Worm (Caenorhabditis elegans): ENCODE measurements around the gene itsn-1.

DNA sequence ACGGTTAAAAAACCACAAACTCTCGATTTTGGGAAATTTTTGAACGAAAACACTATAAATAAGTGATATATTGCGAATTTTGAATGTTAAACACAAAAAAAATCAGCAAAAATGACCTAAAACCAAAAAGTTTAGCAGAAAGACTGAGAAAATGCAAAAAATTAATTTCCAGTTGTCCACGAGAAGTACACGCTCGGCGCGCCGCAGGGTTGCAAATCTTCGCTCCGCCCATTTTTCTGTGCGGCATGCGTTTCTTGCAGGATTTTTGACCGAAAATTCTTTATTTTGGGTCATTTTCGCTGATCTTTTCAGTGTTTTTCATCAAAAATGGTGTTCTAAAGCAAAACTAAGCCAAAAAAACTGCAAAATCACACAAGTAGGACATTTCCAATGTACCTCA, 34.6 kb upstream of the itsn-1 start:
- TF ChIP-seq tag-97 (GFP tag; IDR thresholded peaks at IDR 0.05), result no peak
- TF ChIP-seq egl-27 (tag; optimal IDR thresholded peaks at IDR 0.05), result no peak
- no peak for TF ChIP-seq dpl-1 (GFP tag; optimal IDR thresholded peaks at IDR 0.05)
- no peak for TF ChIP-seq pqm-1 (tag; optimal IDR thresholded peaks at IDR 0.05)
- TF ChIP-seq nhr-102 (tag; optimal IDR thresholded peaks at IDR 0.05), result no peak
- no peak for TF ChIP-seq ceh-82 (tag; optimal IDR thresholded peaks at IDR 0.05)
- no peak for TF ChIP-seq ces-1 (GFP tag; optimal IDR thresholded peaks at IDR 0.05)

Data from whole organism, L4 larva.